Worm (Caenorhabditis elegans) whole organism, L4 larva: ENCODE results near the gene B0252.5.

ENCODE experiments used
- ama-1 ChIP-seq: fragments of 150-350 bp; optimal IDR thresholded peaks from 2 replicates; lab custom pipeline; 2014; ENCODE audit warnings: inconsistent platforms, mixed read lengths
- attf-4 ChIP-seq: sonication (generic microtip); optimal IDR thresholded peaks from 3 replicates; lab custom pipeline; 2017; ENCODE audit warnings: missing biosample characterization, missing genetic modification characterization
- ceh-28 ChIP-seq: fragments of 150-350 bp; optimal IDR thresholded peaks from 2 replicates; lab custom pipeline; 2014; ENCODE audit warnings: missing biosample characterization, missing genetic modification reagents, missing genetic modification characterization
- skn-1 ChIP-seq: fragments of 150-350 bp; optimal IDR thresholded peaks from 2 replicates; lab custom pipeline; 2014; ENCODE audit warnings: missing biosample characterization, missing genetic modification characterization
- snpc-4 ChIP-seq: fragments of 150-350 bp; optimal IDR thresholded peaks from 2 replicates; lab custom pipeline; 2014; ENCODE audit warnings: missing biosample characterization, missing genetic modification characterization
- unc-130 ChIP-seq: sonication (generic microtip); optimal IDR thresholded peaks from 2 replicates; lab custom pipeline; 2016; ENCODE audit warnings: missing genetic modification reagents, missing genetic modification characterization, missing compliant biosample characterization

ce11 chrII:6889580-6889922, 29.1 kb downstream of the B0252.5 start:
- TF ChIP-seq ama-1 (no peak), snpc-4 (tag; lab: Kevin White, UChicago) (no peak), skn-1 (tag; lab: Kevin White, UChicago) (no peak), attf-4 (tag; lab: Kevin White, UChicago) (no peak), unc-130 (GFP tag; lab: Kevin White, UChicago) (no peak), ceh-28 (no peak)
